Fruit fly (Drosophila melanogaster): ENCODE results near the gene CG17124.

CG17124 gene

DNA sequence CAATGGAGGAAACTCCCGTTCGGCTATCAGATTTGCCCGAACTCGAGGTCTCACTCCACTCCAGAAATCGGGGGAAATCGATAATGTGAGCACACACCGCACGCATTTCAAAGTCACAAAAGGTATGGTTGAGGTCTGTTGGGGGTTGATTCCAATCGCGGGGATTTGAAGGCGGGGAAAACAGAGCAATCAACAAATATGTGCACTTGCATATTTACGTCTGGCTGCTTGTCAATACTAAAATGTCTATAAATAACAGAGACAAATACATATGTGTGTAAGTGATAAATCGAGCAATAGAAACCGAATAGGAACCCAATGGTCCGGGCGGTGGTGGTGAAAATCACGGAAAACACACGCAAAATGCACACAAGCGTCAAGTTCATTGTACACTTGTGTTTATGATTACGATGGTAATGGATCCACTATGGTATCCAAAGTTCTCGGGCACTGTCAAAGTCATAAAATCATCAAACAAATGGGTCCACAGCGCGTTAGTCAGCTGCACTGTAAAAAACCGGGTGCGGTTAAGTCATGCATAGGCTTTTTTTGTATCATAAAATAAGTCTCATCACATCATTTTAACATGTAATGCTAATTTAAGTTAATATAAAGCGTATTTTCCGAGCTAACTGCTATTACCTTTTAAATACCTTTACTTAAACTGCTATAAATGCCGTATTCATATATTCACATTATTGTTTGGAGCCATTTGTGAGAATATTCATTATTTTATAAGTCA is 4.1 kb downstream of the CG17124 start:
- no peak for TF ChIP-seq CG8319 (GFP tag; optimal IDR thresholded peaks at IDR 0.05)
- TF ChIP-seq dsx (GFP tag; optimal IDR thresholded peaks at IDR 0.05; ENCODE audit: poor library complexity, severe bottlenecking): no peak
- peak; percentile 12 for TF ChIP-seq fd59A (GFP tag; optimal IDR thresholded peaks at IDR 0.05)
- peak; percentile 44 for TF ChIP-seq OdsH (GFP tag; optimal IDR thresholded peaks at IDR 0.05)
- TF ChIP-seq achi (GFP tag; optimal IDR thresholded peaks at IDR 0.05): peak; percentile 36
- no peak for TF ChIP-seq fd85E (GFP tag; optimal IDR thresholded peaks at IDR 0.05)
- peak; percentile 51; the same call in 1 of the 2 replicates for TF ChIP-seq CG11294 (GFP tag; IDR thresholded peaks at IDR 0.05)
- TF ChIP-seq Sox15 (GFP tag; optimal IDR thresholded peaks at IDR 0.05): no peak
- no peak for TF ChIP-seq esn (GFP tag; optimal IDR thresholded peaks at IDR 0.05)
- no peak for TF ChIP-seq CG7368 (GFP tag; optimal IDR thresholded peaks at IDR 0.05)
- TF ChIP-seq lz (GFP tag; optimal IDR thresholded peaks at IDR 0.05): no peak
- TF ChIP-seq Lpt (GFP tag; optimal IDR thresholded peaks at IDR 0.05): peak; percentile 58
- TF ChIP-seq Met (GFP tag; optimal IDR thresholded peaks at IDR 0.05): no peak
- TF ChIP-seq CG8632 (GFP tag; optimal IDR thresholded peaks at IDR 0.05): no peak
- no peak for TF ChIP-seq vri (GFP tag; optimal IDR thresholded peaks at IDR 0.05)
- no peak for TF ChIP-seq topi (GFP tag; optimal IDR thresholded peaks at IDR 0.05)
- peak; percentile 20 for TF ChIP-seq CG10631 (GFP tag; optimal IDR thresholded peaks at IDR 0.05)
- TF ChIP-seq Blimp-1 (GFP tag; optimal IDR thresholded peaks at IDR 0.05): no peak
- TF ChIP-seq CG31627 (GFP tag; optimal IDR thresholded peaks at IDR 0.05): no peak
- TF ChIP-seq salr (GFP tag; optimal IDR thresholded peaks at IDR 0.05): peak in 1 of 2 experiments; percentile 55
- TF ChIP-seq CG9139 (GFP tag; optimal IDR thresholded peaks at IDR 0.05): no peak
- peak; percentile 36; the same call in 1 of the 2 replicates for TF ChIP-seq Gug (GFP tag; IDR thresholded peaks at IDR 0.05)
- peak; percentile 60 for TF ChIP-seq CG4318 (GFP tag; optimal IDR thresholded peaks at IDR 0.05)
- no peak for TF ChIP-seq Ets96B (tag; optimal IDR thresholded peaks at IDR 0.05)
- no peak for TF ChIP-seq Eip93F (GFP tag; optimal IDR thresholded peaks at IDR 0.05)
- TF ChIP-seq Sox14 (GFP tag; optimal IDR thresholded peaks at IDR 0.05): peak; percentile 9
- peak; percentile 13 for TF ChIP-seq CG6808 (GFP tag; optimal IDR thresholded peaks at IDR 0.05)
- no peak for TF ChIP-seq Eip75B (GFP tag; optimal IDR thresholded peaks at IDR 0.05)
- no peak for TF ChIP-seq Smox (GFP tag; optimal IDR thresholded peaks at IDR 0.05)
- TF ChIP-seq CG6854 (GFP tag; optimal IDR thresholded peaks at IDR 0.05): no peak
- TF ChIP-seq CG3919 (GFP tag; optimal IDR thresholded peaks at IDR 0.05): peak; percentile 29
- peak; percentile 99 for TF ChIP-seq fkh (GFP tag; optimal IDR thresholded peaks at IDR 0.05)
- peak; percentile 74 for TF ChIP-seq Hr4 (GFP tag; optimal IDR thresholded peaks at IDR 0.05)
- TF ChIP-seq CG6163 (GFP tag; IDR thresholded peaks at IDR 0.05): peak; percentile 22; the same call in 1 of the 3 replicates
- peak; percentile 87 for TF ChIP-seq CG32006 (GFP tag; optimal IDR thresholded peaks at IDR 0.05)
- no peak for TF ChIP-seq Hr38 (GFP tag; optimal IDR thresholded peaks at IDR 0.05)
- no peak for TF ChIP-seq Hr39 (GFP tag; optimal IDR thresholded peaks at IDR 0.05)
- TF ChIP-seq svp (GFP tag): peak; percentile 51
- TF ChIP-seq spab (GFP tag; optimal IDR thresholded peaks at IDR 0.05): no peak
- no peak for TF ChIP-seq CG11762 (GFP tag; optimal IDR thresholded peaks at IDR 0.05; ENCODE audit: insufficient read depth)
- peak; percentile 71 for TF ChIP-seq CG15336 (GFP tag; IDR thresholded peaks at IDR 0.05)
- TF ChIP-seq net (GFP tag; optimal IDR thresholded peaks at IDR 0.05): peak; percentile 29
- TF ChIP-seq eg (GFP tag; IDR thresholded peaks at IDR 0.05): peak; percentile 63
- TF ChIP-seq CG8119 (GFP tag; IDR thresholded peaks at IDR 0.05): peak; percentile 76
- TF ChIP-seq CG10669 (GFP tag; optimal IDR thresholded peaks at IDR 0.05): no peak
- TF ChIP-seq CG6276 (GFP tag; optimal IDR thresholded peaks at IDR 0.05): peak; percentile 71
- no peak for TF ChIP-seq CG34406 (GFP tag; optimal IDR thresholded peaks at IDR 0.05)
- no peak for TF ChIP-seq cyc (GFP tag; optimal IDR thresholded peaks at IDR 0.05)
- TF ChIP-seq CG11902 (GFP tag; optimal IDR thresholded peaks at IDR 0.05): no peak
- TF ChIP-seq Eip78C (GFP tag): peak; percentile 78
- TF ChIP-seq CG16779 (tag; optimal IDR thresholded peaks at IDR 0.05): no peak
